Worm (Caenorhabditis elegans) whole organism, L3 larva: ENCODE measurements around the gene C13A2.12.

ENCODE experiments used
- R02D3.7 ChIP-seq: fragments of 150-350 bp; optimal IDR thresholded peaks from 2 replicates; lab custom pipeline; 2014; ENCODE audit warnings: missing biosample characterization, missing genetic modification characterization
- ZK546.5 ChIP-seq: sonication (generic microtip); optimal IDR thresholded peaks from 2 replicates; lab custom pipeline; 2017; ENCODE audit warnings: missing biosample characterization, missing genetic modification characterization
- aly-2 ChIP-seq: fragments of 150-350 bp; optimal IDR thresholded peaks from 2 replicates; lab custom pipeline; 2014; ENCODE audit warnings: missing biosample characterization, missing genetic modification characterization
- ama-1 ChIP-seq: fragments of 150-350 bp; optimal IDR thresholded peaks from 2 replicates; lab custom pipeline; 2018
- ceh-16 ChIP-seq: sonication (generic microtip); optimal IDR thresholded peaks from 2 replicates; lab custom pipeline; 2017; ENCODE audit warnings: missing biosample characterization, missing genetic modification characterization
- ceh-28 ChIP-seq: fragments of 150-350 bp; optimal IDR thresholded peaks from 2 replicates; lab custom pipeline; 2014; ENCODE audit warnings: missing biosample characterization, missing genetic modification reagents, missing genetic modification characterization
- daf-12 ChIP-seq: fragments of 150-350 bp; optimal IDR thresholded peaks from 2 replicates; lab custom pipeline; 2014; ENCODE audit warnings: missing biosample characterization, missing genetic modification reagents, missing genetic modification characterization
- egl-27 ChIP-seq: sonication (generic microtip); optimal IDR thresholded peaks from 4 replicates; lab custom pipeline; 2017; ENCODE audit warnings: missing biosample characterization, missing genetic modification reagents, missing genetic modification characterization
- egl-5 ChIP-seq: fragments of 150-350 bp; optimal IDR thresholded peaks from 2 replicates; lab custom pipeline; 2017; ENCODE audit warnings: missing biosample characterization, missing genetic modification reagents, missing genetic modification characterization, inconsistent platforms
- elt-1 ChIP-seq: fragments of 150-350 bp; optimal IDR thresholded peaks from 2 replicates; lab custom pipeline; 2014; ENCODE audit warnings: missing biosample characterization, missing genetic modification characterization
- elt-2 ChIP-seq: sonication (generic microtip); optimal IDR thresholded peaks from 2 replicates; lab custom pipeline; 2016; ENCODE audit warnings: missing genetic modification reagents, mild to moderate bottlenecking, missing genetic modification characterization, missing compliant biosample characterization
- elt-3 ChIP-seq, 3 experiments: fragments of 150-350 bp in 1 of 3; sonication (generic microtip) in 2 of 3; optimal IDR thresholded peaks; 2 replicates in 2 of 3; 4 replicates in 1 of 3; lab custom pipeline; 2014 to 2017; ENCODE audit warnings: missing biosample characterization in 3 of 3, missing genetic modification characterization in 3 of 3
- eor-1 ChIP-seq, 2 experiments: fragments of 150-350 bp; optimal IDR thresholded peaks; 2 replicates each; lab custom pipeline; 2014 to 2018; ENCODE audit warnings: missing biosample characterization in 2 of 2, missing genetic modification characterization in 2 of 2
- fkh-10 ChIP-seq: sonication (generic microtip); optimal IDR thresholded peaks from 2 replicates; lab custom pipeline; 2017; ENCODE audit warnings: missing biosample characterization, missing genetic modification reagents, missing genetic modification characterization
- fkh-2 ChIP-seq: fragments of 150-350 bp; optimal IDR thresholded peaks from 2 replicates; lab custom pipeline; 2014; ENCODE audit warnings: missing biosample characterization, missing genetic modification reagents, missing genetic modification characterization
- fos-1 ChIP-seq: fragments of 150-350 bp; optimal IDR thresholded peaks from 2 replicates; lab custom pipeline; 2014; ENCODE audit warnings: missing biosample characterization, missing genetic modification characterization
- hmg-11 ChIP-seq: sonication (generic microtip); optimal IDR thresholded peaks from 2 replicates; lab custom pipeline; 2016; ENCODE audit warnings: missing genetic modification characterization, missing compliant biosample characterization
- jun-1 ChIP-seq: fragments of 150-350 bp; optimal IDR thresholded peaks from 2 replicates; lab custom pipeline; 2014; ENCODE audit warnings: missing biosample characterization, missing genetic modification reagents, missing genetic modification characterization
- lin-15B ChIP-seq: fragments of 150-350 bp; optimal IDR thresholded peaks from 2 replicates; lab custom pipeline; 2014; ENCODE audit warnings: missing biosample characterization, missing genetic modification characterization
- lin-39 ChIP-seq: fragments of 150-350 bp; optimal IDR thresholded peaks from 2 replicates; lab custom pipeline; 2018; ENCODE audit warnings: missing biosample characterization, missing genetic modification reagents, missing genetic modification characterization
- lsy-12 ChIP-seq: sonication (generic microtip); optimal IDR thresholded peaks from 2 replicates; lab custom pipeline; 2016; ENCODE audit warnings: mild to moderate bottlenecking, missing genetic modification characterization, missing compliant biosample characterization
- mdl-1 ChIP-seq: fragments of 150-350 bp; optimal IDR thresholded peaks from 2 replicates; lab custom pipeline; 2014; ENCODE audit warnings: missing biosample characterization, missing genetic modification characterization
- mml-1 ChIP-seq: fragments of 150-350 bp; sonication (generic microtip); optimal IDR thresholded peaks from 3 replicates; lab custom pipeline; 2014; ENCODE audit warnings: missing biosample characterization, missing genetic modification characterization
- nhr-11 ChIP-seq: fragments of 150-350 bp; optimal IDR thresholded peaks from 2 replicates; lab custom pipeline; 2014; ENCODE audit warnings: missing biosample characterization, missing genetic modification characterization
- nhr-12 ChIP-seq: fragments of 150-350 bp; optimal IDR thresholded peaks from 2 replicates; lab custom pipeline; 2014; ENCODE audit warnings: missing biosample characterization, missing genetic modification characterization
- nhr-23 ChIP-seq: fragments of 150-350 bp; optimal IDR thresholded peaks from 2 replicates; lab custom pipeline; 2014; ENCODE audit warnings: missing biosample characterization, missing genetic modification reagents, missing genetic modification characterization
- nhr-237 ChIP-seq: fragments of 150-350 bp; optimal IDR thresholded peaks from 2 replicates; lab custom pipeline; 2014; ENCODE audit warnings: missing biosample characterization, missing genetic modification characterization
- nhr-25 ChIP-seq: sonication (generic microtip); optimal IDR thresholded peaks from 2 replicates; lab custom pipeline; 2017; ENCODE audit warnings: missing biosample characterization, missing genetic modification characterization
- nhr-28 ChIP-seq: fragments of 150-350 bp; optimal IDR thresholded peaks from 2 replicates; lab custom pipeline; 2014; ENCODE audit warnings: missing biosample characterization, missing genetic modification characterization
- nhr-43 ChIP-seq: sonication (generic microtip); optimal IDR thresholded peaks from 2 replicates; lab custom pipeline; 2016; ENCODE audit warnings: mild to moderate bottlenecking, missing genetic modification characterization, missing compliant biosample characterization; ENCODE audit not compliant: poor library complexity, severe bottlenecking
- nhr-67 ChIP-seq: fragments of 150-350 bp; optimal IDR thresholded peaks from 2 replicates; lab custom pipeline; 2014; ENCODE audit warnings: missing biosample characterization, missing genetic modification characterization
- nhr-77 ChIP-seq: fragments of 150-350 bp; optimal IDR thresholded peaks from 2 replicates; lab custom pipeline; 2014; ENCODE audit warnings: missing biosample characterization, missing genetic modification characterization
- pha-4 ChIP-seq: fragments of 150-350 bp; optimal IDR thresholded peaks from 2 replicates; lab custom pipeline; 2014; ENCODE audit warnings: missing biosample characterization, missing genetic modification reagents, missing genetic modification characterization
- sea-2 ChIP-seq: fragments of 150-350 bp; sonication (generic microtip); optimal IDR thresholded peaks from 4 replicates; lab custom pipeline; 2014; ENCODE audit warnings: missing biosample characterization, missing genetic modification reagents, missing genetic modification characterization
- skn-1 ChIP-seq: fragments of 150-350 bp; optimal IDR thresholded peaks from 2 replicates; lab custom pipeline; 2014; ENCODE audit warnings: missing biosample characterization, missing genetic modification characterization
- unc-39 ChIP-seq: sonication (generic microtip); optimal IDR thresholded peaks from 4 replicates; lab custom pipeline; 2017; ENCODE audit warnings: missing biosample characterization, missing genetic modification characterization
- unc-62 ChIP-seq: fragments of 150-350 bp; sonication (generic microtip); optimal IDR thresholded peaks from 4 replicates; lab custom pipeline; 2014; ENCODE audit warnings: missing biosample characterization, missing genetic modification reagents, missing genetic modification characterization
- zag-1 ChIP-seq: fragments of 150-350 bp; optimal IDR thresholded peaks from 2 replicates; lab custom pipeline; 2014; ENCODE audit warnings: missing biosample characterization, missing genetic modification characterization
- ztf-4 ChIP-seq: fragments of 150-350 bp; optimal IDR thresholded peaks from 2 replicates; lab custom pipeline; 2014; ENCODE audit warnings: missing biosample characterization, missing genetic modification characterization

C13A2.12 gene

ce11 chrV:7264042-7264441 is 5.0 kb downstream of the C13A2.12 start, which contains the start of gene C13A2.9:
C13A2.9 (minus strand) TSS chrV:7264142.
- TF ChIP-seq daf-12 (tag; lab: Kevin White, UChicago) (no peak), lin-39 (tag; lab: Kevin White, UChicago) (no peak), egl-27 (tag; lab: Kevin White, UChicago) (no peak), ceh-16 (tag; lab: Kevin White, UChicago) (no peak), nhr-28 (tag; lab: Kevin White, UChicago) (no peak), fos-1 (no peak), nhr-25 (tag; lab: Kevin White, UChicago) (no peak), unc-62 (GFP tag; lab: Kevin White, UChicago) (no peak), elt-1 (no peak), pha-4 (tag; lab: Kevin White, UChicago) (no peak), nhr-237 (tag; lab: Kevin White, UChicago) (no peak), elt-2 (tag; lab: Kevin White, UChicago) (no peak), lin-15B (tag; lab: Kevin White, UChicago) (no peak)
- TF ChIP-seq, all 47 proteins: peak for 0

- TF ChIP-seq ZK546.5: no peak
- TF ChIP-seq lsy-12 (tag; lab: Kevin White, UChicago): no peak
- TF ChIP-seq unc-39: no peak
- TF ChIP-seq elt-3 (tag; optimal IDR thresholded peaks at IDR 0.05; lab: Kevin White, UChicago): no peak
- no peak for TF ChIP-seq nhr-43
- TF ChIP-seq nhr-237 (tag; lab: Kevin White, UChicago): no peak
- TF ChIP-seq elt-2 (tag; lab: Kevin White, UChicago): no peak
- no peak for TF ChIP-seq unc-62 (GFP tag; lab: Kevin White, UChicago)
- TF ChIP-seq nhr-12 (tag; lab: Kevin White, UChicago): no peak
- TF ChIP-seq nhr-11 (tag; lab: Kevin White, UChicago): no peak
- TF ChIP-seq elt-1: no peak
- no peak for TF ChIP-seq jun-1 (tag; lab: Kevin White, UChicago)
- no peak for TF ChIP-seq aly-2 (tag; lab: Kevin White, UChicago)
- no peak for TF ChIP-seq sea-2 (GFP tag; lab: Kevin White, UChicago)
- no peak for TF ChIP-seq ama-1
- TF ChIP-seq skn-1 (tag; lab: Kevin White, UChicago): no peak
These were observed 7.0 kb downstream of the C13A2.12 start, which contains the start of gene C13A2.7 for ce11 chrV:7266021-7266420. C13A2.7 (plus strand) TSS chrV:7266321.

ce11 chrV:7269399-7269798 is 10.3 kb downstream of the C13A2.12 start, which contains the start of gene C13A2.6:
C13A2.6 (plus strand) TSS chrV:7269699.
- TF ChIP-seq elt-3 (tag; optimal IDR thresholded peaks at IDR 0.05; lab: Kevin White, UChicago) (no peak), nhr-25 (tag; lab: Kevin White, UChicago) (no peak), nhr-23 (tag; lab: Kevin White, UChicago) (no peak), nhr-67 (tag; lab: Kevin White, UChicago) (no peak), zag-1 (tag; lab: Kevin White, UChicago) (no peak), unc-39 (no peak), ZK546.5 (no peak), elt-1 (no peak), nhr-237 (tag; lab: Kevin White, UChicago) (no peak), egl-5 (no peak), eor-1 (tag; optimal IDR thresholded peaks at IDR 0.05; lab: Kevin White, UChicago) (no peak), ceh-16 (tag; lab: Kevin White, UChicago) (no peak)

- no peak for TF ChIP-seq lin-39 (tag; lab: Kevin White, UChicago)
- no peak for TF ChIP-seq R02D3.7 (tag; lab: Kevin White, UChicago)
- TF ChIP-seq ztf-4: no peak
- no peak for TF ChIP-seq unc-39
- TF ChIP-seq aly-2 (tag; lab: Kevin White, UChicago): no peak
- no peak for TF ChIP-seq nhr-25 (tag; lab: Kevin White, UChicago)
- TF ChIP-seq eor-1 (tag; optimal IDR thresholded peaks at IDR 0.05; lab: Kevin White, UChicago): no peak
- TF ChIP-seq elt-3 (tag; optimal IDR thresholded peaks at IDR 0.05; lab: Kevin White, UChicago): no peak
- no peak for TF ChIP-seq skn-1 (tag; lab: Kevin White, UChicago)
These were observed 15.9 kb downstream of the C13A2.12 start, which contains the start of gene C13A2.10 for ce11 chrV:7274992-7275391. C13A2.10 (minus strand) TSS chrV:7275092.

- TF ChIP-seq unc-62 (GFP tag; lab: Kevin White, UChicago) (no peak), mml-1 (tag; lab: Kevin White, UChicago) (no peak), nhr-11 (tag; lab: Kevin White, UChicago) (no peak), lin-39 (tag; lab: Kevin White, UChicago) (no peak), fkh-2 (tag; lab: Kevin White, UChicago) (no peak), fkh-10 (GFP tag; lab: Kevin White, UChicago) (no peak), hmg-11 (tag; lab: Kevin White, UChicago) (no peak), mdl-1 (tag; lab: Kevin White, UChicago) (no peak), nhr-77 (tag; lab: Kevin White, UChicago) (no peak), aly-2 (tag; lab: Kevin White, UChicago) (no peak), ceh-16 (tag; lab: Kevin White, UChicago) (no peak), lsy-12 (tag; lab: Kevin White, UChicago) (no peak), sea-2 (GFP tag; lab: Kevin White, UChicago) (no peak), egl-27 (tag; lab: Kevin White, UChicago) (no peak), ceh-28 (no peak)
- TF ChIP-seq, all 47 proteins: peak for 0
These were observed 16.4 kb downstream of the C13A2.12 start, which contains the start of gene C13A2.5 for ce11 chrV:7275491-7275890. C13A2.5 (plus strand) TSS chrV:7275791.
